Worm (Caenorhabditis elegans): Measurements from ENCODE around the gene Y56A3A.31.

DNA sequence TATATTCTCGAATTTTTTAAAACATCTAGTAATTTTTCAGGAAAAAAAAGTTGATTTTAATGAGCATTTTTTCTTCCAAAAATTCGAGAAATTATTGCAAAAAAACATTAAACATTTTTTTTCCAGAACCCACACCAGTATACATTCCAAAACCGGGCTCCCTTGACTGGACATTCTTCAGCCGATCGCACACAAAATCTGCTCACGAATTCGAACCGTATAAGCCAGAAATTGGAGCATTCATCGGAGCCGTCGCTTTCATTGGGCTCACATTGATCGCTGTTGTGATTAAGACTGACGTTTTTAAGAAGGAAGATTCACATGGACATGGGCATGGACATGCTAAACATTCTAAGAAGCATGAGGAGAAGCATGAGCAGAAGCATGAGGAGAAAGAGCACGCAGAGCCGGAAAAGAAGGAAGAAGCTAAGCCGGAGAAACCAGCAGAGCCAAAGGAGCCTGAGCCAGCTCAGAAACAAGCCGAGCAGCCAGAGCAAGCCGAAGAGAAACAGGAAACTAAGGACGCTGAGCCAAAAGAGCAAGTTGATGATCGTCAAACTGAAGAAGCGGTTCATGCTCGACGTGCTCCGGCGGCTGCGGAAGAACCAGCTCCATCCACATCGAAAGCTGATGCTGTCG, 17.5 kb downstream of the Y56A3A.31 start:
- TF ChIP-seq nhr-232 (tag; optimal IDR thresholded peaks at IDR 0.05) (no peak), ceh-14 (tag; optimal IDR thresholded peaks at IDR 0.05) (no peak), pha-4 (tag; optimal IDR thresholded peaks at IDR 0.05) (no peak), unc-86 (tag; optimal IDR thresholded peaks at IDR 0.05) (no peak), sox-4 (tag; optimal IDR thresholded peaks at IDR 0.05) (no peak), pax-1 (tag; optimal IDR thresholded peaks at IDR 0.05) (no peak), fkh-10 (GFP tag; optimal IDR thresholded peaks at IDR 0.05) (no peak)

Measured in whole organism, late embryonic.